Worm (Caenorhabditis elegans): ENCODE data around the gene T01B7.13.
A peak's percentile ranks its signal among the peaks of the same experiment; 100 is the strongest.

DNA sequence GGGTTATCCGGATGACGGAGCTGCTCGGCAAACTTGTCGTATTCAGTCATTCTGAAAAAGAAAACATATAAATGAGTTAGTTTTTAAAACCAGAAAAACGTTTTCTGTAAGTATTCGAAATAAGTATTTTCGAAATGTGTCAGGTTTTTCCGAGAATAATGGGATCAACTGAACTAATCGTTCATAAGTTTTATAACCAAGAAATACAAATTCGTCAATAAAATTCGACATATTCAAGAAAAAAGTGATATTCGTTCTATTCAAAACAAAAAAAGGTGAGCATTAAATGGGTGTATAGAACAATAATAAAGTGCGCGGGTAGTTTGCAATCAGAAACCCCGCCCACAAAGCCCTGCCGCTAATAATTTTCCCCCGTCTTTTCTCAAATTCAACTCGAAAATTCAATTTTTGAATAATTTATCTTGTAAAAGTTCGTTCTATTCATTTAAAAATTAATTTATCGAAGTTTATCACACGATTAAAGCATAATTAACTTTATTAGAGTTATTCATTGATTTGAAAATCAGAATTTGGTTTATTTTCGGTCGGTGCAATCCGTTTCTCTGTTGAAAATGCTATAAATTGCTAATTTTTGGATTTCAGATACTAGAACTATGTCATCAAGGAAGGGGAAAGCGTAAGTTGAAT is 1.2 kb downstream of the T01B7.13 start, which contains the start of the genes cyn-11 and T01B7.5:
- TF ChIP-seq tbx-2 (tag; optimal IDR thresholded peaks at IDR 0.05) (no peak), nhr-237 (tag; optimal IDR thresholded peaks at IDR 0.05) (no peak), aha-1 (tag; optimal IDR thresholded peaks at IDR 0.05) (no peak), tlp-1 (tag; optimal IDR thresholded peaks at IDR 0.05) (no peak), egl-13 (tag; optimal IDR thresholded peaks at IDR 0.05) (no peak), nhr-76 (tag; optimal IDR thresholded peaks at IDR 0.05) (no peak), ztf-4 (tag; optimal IDR thresholded peaks at IDR 0.05) (no peak), xbp-1 (tag; optimal IDR thresholded peaks at IDR 0.05) (peak; percentile 12), pax-3 (tag; optimal IDR thresholded peaks at IDR 0.05) (no peak)

Measured in whole organism, L1 larva.